Fruit fly (Drosophila melanogaster): Measurements from ENCODE around the gene CG14903.

- TF ChIP-seq CTCF (optimal IDR thresholded peaks at IDR 0.05) (no peak), CG8478 (optimal IDR thresholded peaks at IDR 0.05) (no peak)
Observed at dm6 chr3R:16599647-16600046, 26.1 kb upstream of the CG14903 start.

Data from S2 (cell line).